Fruit fly (Drosophila melanogaster) whole organism, embryonic: ENCODE results near the gene CG1896.
A peak's percentile ranks its signal among the peaks of the same experiment; 100 is the strongest.

ENCODE experiments used
- Abd-B ChIP-seq: fragments of 200-800 bp; sonication (Bioruptor generic); optimal IDR thresholded peaks from 2 replicates; lab custom pipeline; 2018; ENCODE audit warnings: missing biosample characterization, mild to moderate bottlenecking, missing genetic modification characterization, moderate library complexity
- Awh ChIP-seq: fragments of 200-800 bp; sonication (Bioruptor generic); IDR thresholded peaks from 2 replicates; pipeline ENCODE4, ENCODE4 v1.3.6; 2022; ENCODE audit warnings: missing biosample characterization, missing genetic modification characterization
- Bdp1 ChIP-seq: fragments of 200-800 bp; sonication (Bioruptor generic); optimal IDR thresholded peaks from 3 replicates; lab custom pipeline; 2016; ENCODE audit warnings: missing biosample characterization, missing genetic modification characterization
- CG10147 ChIP-seq: fragments of 200-800 bp; sonication (Bioruptor generic); optimal IDR thresholded peaks from 2 replicates; lab custom pipeline; 2019; ENCODE audit warnings: missing biosample characterization, mild to moderate bottlenecking, missing genetic modification characterization, moderate library complexity
- CG10209 ChIP-seq: fragments of 200-800 bp; sonication (Bioruptor generic); optimal IDR thresholded peaks from 3 replicates; lab custom pipeline; 2017; ENCODE audit warnings: missing biosample characterization, mild to moderate bottlenecking, missing genetic modification characterization, missing genetic modification reagents
- CG10462 ChIP-seq: fragments of 200-800 bp; sonication (Bioruptor generic); optimal IDR thresholded peaks from 2 replicates; lab custom pipeline; 2016; ENCODE audit warnings: missing biosample characterization, missing genetic modification characterization
- CG10565 ChIP-seq: fragments of 200-800 bp; sonication (Bioruptor generic); optimal IDR thresholded peaks from 3 replicates; lab custom pipeline; 2016; ENCODE audit warnings: missing biosample characterization, mild to moderate bottlenecking, missing genetic modification characterization
- CG11504 ChIP-seq: fragments of 200-800 bp; sonication (Bioruptor generic); optimal IDR thresholded peaks from 3 replicates; lab custom pipeline; 2019; ENCODE audit warnings: missing biosample characterization, mild to moderate bottlenecking, missing genetic modification characterization, moderate library complexity
- CG12659 ChIP-seq: fragments of 200-800 bp; sonication (Bioruptor generic); optimal IDR thresholded peaks from 3 replicates; lab custom pipeline; 2017; ENCODE audit warnings: mild to moderate bottlenecking, missing biosample characterization, missing genetic modification reagents, missing genetic modification characterization
- CG15514 ChIP-seq: fragments of 200-800 bp; sonication (Bioruptor generic); optimal IDR thresholded peaks from 3 replicates; lab custom pipeline; 2017; ENCODE audit warnings: missing biosample characterization, missing genetic modification characterization, mild to moderate bottlenecking, moderate library complexity, missing genetic modification reagents
- CG15696 ChIP-seq: fragments of 200-800 bp; sonication (Bioruptor generic); optimal IDR thresholded peaks from 2 replicates; lab custom pipeline; 2019; ENCODE audit warnings: missing biosample characterization, mild to moderate bottlenecking, missing genetic modification characterization, moderate library complexity
- CG17829 ChIP-seq: fragments of 200-800 bp; optimal IDR thresholded peaks from 2 replicates; lab custom pipeline; 2019; ENCODE audit warnings: missing biosample characterization, mild to moderate bottlenecking, missing genetic modification characterization, moderate library complexity
- CG17912 ChIP-seq: fragments of 200-800 bp; sonication (Bioruptor generic); optimal IDR thresholded peaks from 2 replicates; lab custom pipeline; 2018; ENCODE audit warnings: missing biosample characterization, mild to moderate bottlenecking, missing genetic modification characterization
- CG1792 ChIP-seq: fragments of 200-800 bp; sonication (Bioruptor generic); optimal IDR thresholded peaks from 2 replicates; lab custom pipeline; 2016; ENCODE audit warnings: missing biosample characterization, missing genetic modification characterization
- CG4360 ChIP-seq: fragments of 200-800 bp; sonication (Bioruptor generic); IDR thresholded peaks from 2 replicates; pipeline ENCODE4 v1.3.6; 2022; ENCODE audit warnings: missing biosample characterization, missing genetic modification characterization
- CG4617 ChIP-seq: fragments of 200-800 bp; sonication (Bioruptor generic); optimal IDR thresholded peaks from 3 replicates; lab custom pipeline; 2016; ENCODE audit warnings: missing biosample characterization, missing genetic modification characterization, borderline replicate concordance
- CG5953 ChIP-seq: fragments of 200-800 bp; sonication (Bioruptor generic); IDR thresholded peaks from 2 replicates; pipeline ENCODE4 v1.3.6; 2022; ENCODE audit warnings: missing biosample characterization, missing genetic modification characterization
- CG6272 ChIP-seq: fragments of 200-800 bp; sonication (Bioruptor generic); IDR thresholded peaks from 2 replicates; pipeline ENCODE4 v1.3.6; 2022; ENCODE audit warnings: missing biosample characterization, missing genetic modification characterization
- CG6683 ChIP-seq: fragments of 200-800 bp; sonication (Bioruptor generic); optimal IDR thresholded peaks from 2 replicates; lab custom pipeline; 2017; ENCODE audit warnings: missing biosample characterization, mild to moderate bottlenecking, missing genetic modification characterization, missing genetic modification reagents
- CG6854 ChIP-seq: fragments of 200-800 bp; sonication (Bioruptor generic); optimal IDR thresholded peaks from 3 replicates; lab custom pipeline; 2017; ENCODE audit warnings: missing biosample characterization, mild to moderate bottlenecking, missing genetic modification characterization
- CG7556 ChIP-seq: fragments of 200-800 bp; sonication (Bioruptor generic); optimal IDR thresholded peaks from 2 replicates; lab custom pipeline; 2017; ENCODE audit warnings: missing biosample characterization, mild to moderate bottlenecking, missing genetic modification characterization
- CG7745 ChIP-seq: fragments of 200-800 bp; sonication (Bioruptor generic); optimal IDR thresholded peaks from 2 replicates; lab custom pipeline; 2018; ENCODE audit warnings: missing biosample characterization, mild to moderate bottlenecking, missing genetic modification characterization, moderate library complexity
- CG7928 ChIP-seq: fragments of 200-800 bp; sonication (Bioruptor generic); optimal IDR thresholded peaks from 2 replicates; lab custom pipeline; 2017; ENCODE audit warnings: missing biosample characterization, mild to moderate bottlenecking, missing genetic modification characterization
- CG8765 ChIP-seq: fragments of 200-800 bp; sonication (Bioruptor generic); IDR thresholded peaks from 2 replicates; pipeline ENCODE4 v1.3.6; 2022; ENCODE audit warnings: missing biosample characterization, missing genetic modification characterization
- CG9609 ChIP-seq: fragments of 200-800 bp; sonication (Bioruptor generic); optimal IDR thresholded peaks from 3 replicates; lab custom pipeline; 2016; ENCODE audit warnings: missing biosample characterization, missing genetic modification characterization
- CG9727 ChIP-seq: fragments of 200-800 bp; sonication (Bioruptor generic); optimal IDR thresholded peaks from 3 replicates; lab custom pipeline; 2017; ENCODE audit warnings: missing biosample characterization, mild to moderate bottlenecking, missing genetic modification characterization
- Dip2 ChIP-seq: fragments of 200-800 bp; sonication (Bioruptor generic); IDR thresholded peaks from 2 replicates; pipeline ENCODE4 v1.3.6; 2022; ENCODE audit warnings: missing biosample characterization, missing genetic modification characterization
- Eip74EF ChIP-seq, 2 experiments: fragments of 200-800 bp in 1 of 2; fragments of >200 bp in 1 of 2; sonication (Bioruptor generic) in 1 of 2; optimal IDR thresholded peaks; 2 replicates each; lab custom pipeline; 2017 to 2019; ENCODE audit warnings: missing biosample characterization in 2 of 2, missing genetic modification characterization in 2 of 2, mild to moderate bottlenecking in 1 of 2, moderate library complexity in 1 of 2
- Elba2 ChIP-seq: fragments of 200-800 bp; sonication (Bioruptor generic); optimal IDR thresholded peaks from 3 replicates; lab custom pipeline; 2016; ENCODE audit warnings: missing biosample characterization, missing genetic modification characterization
- HLH4C ChIP-seq: fragments of 200-800 bp; sonication (Bioruptor generic); IDR thresholded peaks from 3 replicates; pipeline ENCODE4 v1.3.6; 2022; ENCODE audit warnings: missing biosample characterization, missing genetic modification characterization; ENCODE audit not compliant: partially characterized antibody
- HLH54F ChIP-seq: fragments of 200-800 bp; sonication (Bioruptor generic); optimal IDR thresholded peaks from 3 replicates; lab custom pipeline; 2016; ENCODE audit warnings: missing biosample characterization, missing genetic modification characterization
- Lpt ChIP-seq: fragments of >200 bp; optimal IDR thresholded peaks from 2 replicates; lab custom pipeline; 2018; ENCODE audit warnings: missing biosample characterization, missing genetic modification characterization
- Nf-YA ChIP-seq: fragments of 200-800 bp; sonication (Bioruptor generic); IDR thresholded peaks from 2 replicates; pipeline ENCODE4 v1.3.6; 2022; ENCODE audit warnings: missing biosample characterization, missing genetic modification characterization
- NfI ChIP-seq: fragments of 200-800 bp; sonication (Bioruptor generic); optimal IDR thresholded peaks from 3 replicates; lab custom pipeline; 2018; ENCODE audit warnings: missing biosample characterization, mild to moderate bottlenecking, missing genetic modification characterization, moderate library complexity
- Poxn ChIP-seq: fragments of 200-800 bp; sonication (Bioruptor generic); IDR thresholded peaks from 2 replicates; pipeline ENCODE4 v1.3.6; 2022; ENCODE audit warnings: missing biosample characterization, missing genetic modification characterization
- Scr ChIP-seq: fragments of 200-800 bp; sonication (Bioruptor generic); IDR thresholded peaks from 2 replicates; pipeline ENCODE4 v1.3.6; 2022; ENCODE audit warnings: missing biosample characterization, missing genetic modification characterization; ENCODE audit not compliant: partially characterized antibody
- Sox102F ChIP-seq: fragments of 200-800 bp; sonication (Bioruptor generic); optimal IDR thresholded peaks from 2 replicates; lab custom pipeline; 2018; ENCODE audit warnings: missing biosample characterization, mild to moderate bottlenecking, missing genetic modification characterization, moderate library complexity
- Tbp ChIP-seq: fragments of >200 bp; optimal IDR thresholded peaks from 2 replicates; lab custom pipeline; 2018; ENCODE audit warnings: missing biosample characterization, missing genetic modification characterization
- Trl ChIP-seq, 3 experiments: fragments of >200 bp in 2 of 3; fragments of 200-800 bp in 1 of 3; sonication (Bioruptor generic) in 1 of 3; optimal IDR thresholded peaks; 2 replicates in 1 of 3; 3 replicates in 2 of 3; lab custom pipeline; 2016 to 2017; ENCODE audit warnings: missing biosample characterization in 1 of 3, missing genetic modification characterization in 1 of 3
- br ChIP-seq: fragments of >200 bp; optimal IDR thresholded peaks from 2 replicates; lab custom pipeline; 2017
- dan ChIP-seq: fragments of 200-800 bp; sonication (Bioruptor generic); IDR thresholded peaks from 2 replicates; pipeline ENCODE4 v1.3.6; 2022; ENCODE audit warnings: missing biosample characterization, missing genetic modification characterization
- dmrt11E ChIP-seq: fragments of 200-800 bp; sonication (Bioruptor generic); optimal IDR thresholded peaks from 3 replicates; lab custom pipeline; 2018; ENCODE audit warnings: missing biosample characterization, mild to moderate bottlenecking, missing genetic modification characterization, moderate library complexity
- eve ChIP-seq, 2 experiments: fragments of >200 bp; optimal IDR thresholded peaks; 2 replicates each; lab custom pipeline; 2017; ENCODE audit warnings: missing biosample characterization in 2 of 2, missing genetic modification characterization in 2 of 2
- jumu ChIP-seq: fragments of 200-800 bp; sonication (Bioruptor generic); optimal IDR thresholded peaks from 3 replicates; lab custom pipeline; 2016; ENCODE audit warnings: missing biosample characterization, missing genetic modification characterization
- nau ChIP-seq: fragments of 200-800 bp; sonication (Bioruptor generic); optimal IDR thresholded peaks from 3 replicates; lab custom pipeline; 2017; ENCODE audit warnings: missing biosample characterization, mild to moderate bottlenecking, missing genetic modification characterization, missing genetic modification reagents
- pfk ChIP-seq: fragments of 200-800 bp; sonication (Bioruptor generic); optimal IDR thresholded peaks from 2 replicates; lab custom pipeline; 2018; ENCODE audit warnings: missing biosample characterization, mild to moderate bottlenecking, missing genetic modification characterization, moderate library complexity
- rib ChIP-seq: fragments of 200-800 bp; sonication (Bioruptor generic); IDR thresholded peaks from 2 replicates; pipeline ENCODE4 v1.3.6; 2022; ENCODE audit warnings: missing biosample characterization, missing genetic modification characterization
- so ChIP-seq: fragments of 200-800 bp; sonication (Bioruptor generic); IDR thresholded peaks from 3 replicates; pipeline ENCODE4 v1.3.6; 2022; ENCODE audit warnings: missing biosample characterization, missing genetic modification characterization
- sqz ChIP-seq: fragments of 200-800 bp; sonication (Bioruptor generic); optimal IDR thresholded peaks from 3 replicates; lab custom pipeline; 2018; ENCODE audit warnings: missing biosample characterization, mild to moderate bottlenecking, missing genetic modification characterization
- tin ChIP-seq: fragments of 200-800 bp; sonication (Bioruptor generic); optimal IDR thresholded peaks from 3 replicates; lab custom pipeline; 2016; ENCODE audit warnings: missing biosample characterization, missing genetic modification characterization

Gene CG1896

DNA sequence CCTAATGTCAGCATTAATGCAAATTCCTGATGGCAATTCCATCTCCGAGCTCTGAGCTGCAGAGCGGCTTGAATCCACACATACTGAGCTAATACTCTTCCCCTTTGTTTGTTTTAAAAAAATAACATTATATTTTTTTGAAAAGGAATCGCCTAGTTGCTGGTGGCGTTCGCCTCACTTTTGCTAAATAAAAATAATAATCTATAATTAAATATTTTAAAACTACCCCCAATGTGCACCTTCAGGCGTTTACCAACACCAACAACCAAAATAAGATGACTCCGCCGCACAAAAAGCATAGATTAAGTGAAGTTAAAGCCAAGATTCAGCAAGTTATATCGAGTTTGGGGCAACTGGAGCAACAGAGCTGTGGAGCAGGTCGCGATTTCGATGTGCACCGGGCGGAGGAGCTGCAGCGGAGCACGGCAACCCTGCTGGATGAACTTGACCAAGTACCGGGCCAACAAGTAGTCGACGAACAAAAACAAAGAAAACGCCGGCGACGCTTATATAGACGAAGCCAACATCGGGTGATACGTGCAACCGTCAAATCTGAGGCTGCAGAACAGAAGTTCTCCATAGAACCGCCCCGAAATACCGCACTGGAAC, at the start of gene CG1896 (continued):
- TF ChIP-seq CG6683 (GFP tag; lab: Kevin White, UChicago): no peak
- TF ChIP-seq CG6272: no peak
- peak; percentile 48 for TF ChIP-seq CG12659
- no peak for TF ChIP-seq CG15696 (tag; lab: Kevin White, UChicago)
- TF ChIP-seq CG7745 (tag; lab: Kevin White, UChicago): no peak
- no peak for TF ChIP-seq Tbp (GFP tag; lab: Kevin White, UChicago)
- TF ChIP-seq CG7928 (GFP tag; lab: Kevin White, UChicago): no peak
- TF ChIP-seq Awh: no peak
- no peak for TF ChIP-seq Sox102F (GFP tag; lab: Kevin White, UChicago)
- TF ChIP-seq sqz (GFP tag; lab: Kevin White, UChicago): no peak
- no peak for TF ChIP-seq Trl (optimal IDR thresholded peaks at IDR 0.05; lab: Kevin White, UChicago)
- TF ChIP-seq Trl (GFP tag; optimal IDR thresholded peaks at IDR 0.05; lab: Kevin White, UChicago): no peak
- no peak for TF ChIP-seq nau (GFP tag; lab: Kevin White, UChicago)
- peak; percentile 10 for TF ChIP-seq CG7556 (GFP tag; lab: Kevin White, UChicago)
- TF ChIP-seq CG10209 (GFP tag; lab: Kevin White, UChicago): peak; percentile 49
- no peak for TF ChIP-seq HLH4C
- peak; percentile 52 for TF ChIP-seq NfI (GFP tag; lab: Kevin White, UChicago)
- TF ChIP-seq CG17912 (GFP tag; lab: Kevin White, UChicago): no peak
- TF ChIP-seq Abd-B (GFP tag; lab: Kevin White, UChicago): peak; percentile 1
- no peak for TF ChIP-seq jumu (GFP tag; lab: Kevin White, UChicago)
- TF ChIP-seq CG10147: no peak
- no peak for TF ChIP-seq CG9609 (GFP tag; lab: Kevin White, UChicago)
- no peak for TF ChIP-seq Eip74EF (GFP tag; optimal IDR thresholded peaks at IDR 0.05; lab: Kevin White, UChicago)
- peak; percentile 30 for TF ChIP-seq dmrt11E
- TF ChIP-seq CG8765 (GFP tag; lab: Robert Waterston, UW): no peak
- no peak for TF ChIP-seq dan
- no peak for TF ChIP-seq Dip2 (GFP tag; lab: Robert Waterston, UW)
- no peak for TF ChIP-seq eve (GFP tag; optimal IDR thresholded peaks at IDR 0.05; lab: Kevin White, UChicago)
- TF ChIP-seq tin: peak; percentile 48
- TF ChIP-seq CG4360: no peak
- TF ChIP-seq CG17829 (tag; lab: Kevin White, UChicago): peak; percentile 50
- TF ChIP-seq CG15514 (GFP tag; lab: Kevin White, UChicago): peak; percentile 48
- TF ChIP-seq rib (GFP tag; lab: Robert Waterston, UW): no peak
- TF ChIP-seq so (GFP tag; lab: Robert Waterston, UW): peak; percentile 69; the same call in 2 of the 3 replicates
- TF ChIP-seq br (lab: Kevin White, UChicago): no peak
- no peak for TF ChIP-seq CG1792 (GFP tag; lab: Kevin White, UChicago)
- no peak for TF ChIP-seq CG6854 (GFP tag; lab: Kevin White, UChicago)
- TF ChIP-seq Bdp1 (GFP tag; lab: Kevin White, UChicago): no peak
- TF ChIP-seq Scr (GFP tag; lab: Robert Waterston, UW): no peak
- TF ChIP-seq pfk (GFP tag; lab: Kevin White, UChicago): no peak
- peak; percentile 30; the same call in 1 of the 2 replicates for TF ChIP-seq Nf-YA
- no peak for TF ChIP-seq Lpt
- no peak for TF ChIP-seq Poxn (GFP tag; lab: Robert Waterston, UW)
- TF ChIP-seq CG11504: no peak
- TF ChIP-seq CG9727 (GFP tag; lab: Kevin White, UChicago): peak; percentile 55
- TF ChIP-seq Elba2: no peak
- peak; percentile 40 for TF ChIP-seq CG4617 (GFP tag; lab: Kevin White, UChicago)
- no peak for TF ChIP-seq CG5953 (GFP tag; lab: Robert Waterston, UW)
- TF ChIP-seq HLH54F (GFP tag; lab: Kevin White, UChicago): no peak
- TF ChIP-seq CG10565: no peak
- no peak for TF ChIP-seq CG10462
